Worm (Caenorhabditis elegans): ENCODE measurements around the gene denn-4.

denn-4 gene

ce11 chrIV:1902022-1902421 is 21.8 kb upstream of the denn-4 start, which contains the start of gene egl-18:
Gene egl-18 (plus strand): TSS chrIV:1902322.
- TF ChIP-seq nhr-6 (tag; optimal IDR thresholded peaks at IDR 0.05) = no peak
- TF ChIP-seq ceh-16 (tag; optimal IDR thresholded peaks at IDR 0.05) = no peak
- no peak for TF ChIP-seq unc-62 (GFP tag; optimal IDR thresholded peaks at IDR 0.05)
- TF ChIP-seq alr-1 (tag; optimal IDR thresholded peaks at IDR 0.05) = no peak
- TF ChIP-seq elt-1 (tag; optimal IDR thresholded peaks at IDR 0.05) = no peak
- no peak for TF ChIP-seq lsy-2 (tag; optimal IDR thresholded peaks at IDR 0.05)
- no peak for TF ChIP-seq gmeb-1 (tag; optimal IDR thresholded peaks at IDR 0.05)
- no peak for TF ChIP-seq ztf-4 (tag; optimal IDR thresholded peaks at IDR 0.05)
- no peak for TF ChIP-seq C34F6.9 (tag; optimal IDR thresholded peaks at IDR 0.05)
- no peak for TF ChIP-seq F13H6.1 (tag; optimal IDR thresholded peaks at IDR 0.05)
- TF ChIP-seq lin-39 (tag; optimal IDR thresholded peaks at IDR 0.05) = no peak

DNA sequence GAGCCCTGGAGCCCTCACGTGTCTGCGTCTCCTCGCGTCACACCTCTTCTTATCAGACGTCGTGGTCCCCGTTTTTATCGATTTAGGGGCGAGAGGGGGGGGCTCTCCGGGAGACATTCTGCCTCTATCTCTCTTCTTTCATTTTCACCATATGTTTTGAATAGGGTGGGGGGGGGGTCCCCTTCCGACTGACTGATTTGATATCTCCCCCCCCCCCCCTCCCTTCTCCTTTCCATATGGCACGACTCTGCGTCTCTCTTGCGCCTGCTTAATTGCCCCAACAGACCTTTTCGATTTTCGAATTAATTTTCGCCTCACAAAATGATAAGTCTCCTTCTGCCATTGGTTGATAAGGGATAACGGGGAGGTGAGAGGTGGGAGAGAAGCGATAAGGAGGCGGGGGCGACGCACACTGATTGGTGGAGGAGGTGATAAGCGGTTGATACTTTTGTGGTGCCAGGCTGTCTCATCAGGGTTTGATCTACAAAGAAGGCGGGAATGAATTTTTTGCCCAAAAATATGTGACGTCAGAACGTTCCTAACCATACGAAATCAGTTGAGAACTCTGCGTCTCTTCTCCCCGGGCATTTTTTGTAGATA is 19.6 kb upstream of the denn-4 start:
- TF ChIP-seq ztf-1 (GFP tag; conservative IDR thresholded peaks at IDR 0.05) = no peak
- no peak for TF ChIP-seq nhr-21 (tag; optimal IDR thresholded peaks at IDR 0.05)
- no peak for TF ChIP-seq R02D3.7 (tag; optimal IDR thresholded peaks at IDR 0.05)
- peak; percentile 42 to 68 for TF ChIP-seq lsy-2 (tag; optimal IDR thresholded peaks at IDR 0.05)
- TF ChIP-seq dmd-4 (tag; optimal IDR thresholded peaks at IDR 0.05) = no peak
- no peak for TF ChIP-seq ztf-4 (tag; optimal IDR thresholded peaks at IDR 0.05)

ce11 chrIV:1905250-1905649 is 18.6 kb upstream of the denn-4 start:
- TF ChIP-seq ceh-16 (tag; optimal IDR thresholded peaks at IDR 0.05) = no peak
- TF ChIP-seq mab-5 (tag; optimal IDR thresholded peaks at IDR 0.05) = no peak
- no peak for TF ChIP-seq zag-1 (tag; optimal IDR thresholded peaks at IDR 0.05)
- TF ChIP-seq R02D3.7 (tag; optimal IDR thresholded peaks at IDR 0.05) = no peak
- no peak for TF ChIP-seq snpc-4 (tag; optimal IDR thresholded peaks at IDR 0.05)
- no peak for TF ChIP-seq elt-3 (tag; optimal IDR thresholded peaks at IDR 0.05)
- TF ChIP-seq skn-1 (tag; optimal IDR thresholded peaks at IDR 0.05) = no peak
- no peak for TF ChIP-seq blmp-1 (tag; optimal IDR thresholded peaks at IDR 0.05; ENCODE audit: insufficient read depth)

DNA sequence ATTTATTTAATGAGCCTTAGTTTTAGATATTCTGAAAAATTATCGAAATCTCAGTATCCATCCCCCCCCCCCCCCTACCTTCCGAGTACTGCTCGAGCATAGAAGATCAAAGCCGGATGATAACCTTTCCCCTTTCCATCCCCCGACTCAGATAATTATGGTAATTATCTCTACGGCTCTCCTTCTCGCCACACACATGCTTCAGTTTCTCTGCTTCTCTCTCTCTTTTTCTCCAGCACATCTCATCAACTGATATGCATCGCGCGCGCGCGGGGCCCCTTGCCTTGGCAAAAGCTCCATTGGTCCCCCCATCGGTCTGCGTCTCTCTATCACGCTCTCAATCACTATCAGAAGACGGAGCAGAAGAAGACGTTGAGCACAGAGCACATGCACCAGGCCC is 17.1 kb upstream of the denn-4 start:
- TF ChIP-seq unc-55 (GFP tag; optimal IDR thresholded peaks at IDR 0.05) (peak; percentile 13), ztf-11 (tag; optimal IDR thresholded peaks at IDR 0.05) (no peak)

- TF ChIP-seq crh-2 (tag; optimal IDR thresholded peaks at IDR 0.05) (no peak), fos-1 (tag; optimal IDR thresholded peaks at IDR 0.05) (no peak), mab-5 (tag; optimal IDR thresholded peaks at IDR 0.05) (no peak), C34F6.9 (tag; optimal IDR thresholded peaks at IDR 0.05) (no peak), elt-1 (tag; optimal IDR thresholded peaks at IDR 0.05) (no peak), R02D3.7 (tag; optimal IDR thresholded peaks at IDR 0.05) (no peak), nhr-21 (tag; optimal IDR thresholded peaks at IDR 0.05) (no peak), blmp-1 (tag; optimal IDR thresholded peaks at IDR 0.05; ENCODE audit: insufficient read depth) (no peak), Y55F3AM.14 (GFP tag; optimal IDR thresholded peaks at IDR 0.05) (no peak), zag-1 (tag; optimal IDR thresholded peaks at IDR 0.05) (no peak), sma-9 (GFP tag; optimal IDR thresholded peaks at IDR 0.05) (no peak), sma-9 (tag; optimal IDR thresholded peaks at IDR 0.05) (no peak), ceh-16 (tag; optimal IDR thresholded peaks at IDR 0.05) (no peak), ZK546.5 (tag; optimal IDR thresholded peaks at IDR 0.05) (no peak), aly-2 (tag; optimal IDR thresholded peaks at IDR 0.05) (no peak), peb-1 (tag; optimal IDR thresholded peaks at IDR 0.05) (no peak), ztf-4 (tag; optimal IDR thresholded peaks at IDR 0.05) (no peak), sem-4 (tag; optimal IDR thresholded peaks at IDR 0.05) (no peak), lin-39 (tag; optimal IDR thresholded peaks at IDR 0.05) (no peak), egl-27 (tag; optimal IDR thresholded peaks at IDR 0.05) (no peak)
Observed at ce11 chrIV:1908467-1908866, 15.3 kb upstream of the denn-4 start.

ce11 chrIV:1908921-1909320 is 14.9 kb upstream of the denn-4 start:
- TF ChIP-seq mdl-1 (tag; optimal IDR thresholded peaks at IDR 0.05) (no peak), ZK546.5 (tag; optimal IDR thresholded peaks at IDR 0.05) (no peak), nhr-12 (tag; optimal IDR thresholded peaks at IDR 0.05) (no peak), nhr-10 (tag; optimal IDR thresholded peaks at IDR 0.05) (no peak)
